Worm (Caenorhabditis elegans) whole organism, midembryonic: ENCODE data around the gene frpr-6.

Source experiments
- T22C8.4 ChIP-seq: fragments of 200-800 bp; sonication (Bioruptor generic); IDR thresholded peaks from 2 replicates; pipeline ENCODE4 v1.3.6; 2022; ENCODE audit warnings: missing genetic modification characterization, missing compliant biosample characterization
- flt-1 ChIP-seq: fragments of 200-800 bp; sonication (Bioruptor generic); IDR thresholded peaks from 2 replicates; pipeline ENCODE4 v1.3.6; 2022; ENCODE audit warnings: missing genetic modification characterization, missing compliant biosample characterization
- klf-2 ChIP-seq: fragments of 200-800 bp; sonication (Bioruptor generic); conservative IDR thresholded peaks from 2 replicates; pipeline ENCODE4 v1.3.6; 2022; ENCODE audit warnings: missing genetic modification reagents, missing genetic modification characterization, missing compliant biosample characterization
- med-1 ChIP-seq: sonication (generic microtip); optimal IDR thresholded peaks from 2 replicates; lab custom pipeline; 2017; ENCODE audit warnings: missing genetic modification characterization, mild to moderate bottlenecking, missing compliant biosample characterization, antibody characterized with exemption, missing genetic modification reagents; ENCODE audit not compliant: insufficient read depth
- ref-1 ChIP-seq: fragments of 200-800 bp; sonication (Bioruptor generic); conservative IDR thresholded peaks from 2 replicates; pipeline ENCODE4 v1.3.6; 2022; ENCODE audit warnings: missing genetic modification reagents, missing genetic modification characterization, missing compliant biosample characterization
- tab-1 ChIP-seq: fragments of 200-800 bp; sonication (Bioruptor generic); IDR thresholded peaks from 2 replicates; pipeline ENCODE4 v1.3.6; 2022; ENCODE audit warnings: missing genetic modification characterization, missing compliant biosample characterization
- ztf-23 ChIP-seq: fragments of 200-800 bp; sonication (Bioruptor generic); IDR thresholded peaks from 2 replicates; pipeline ENCODE4 v1.3.6; 2022; ENCODE audit warnings: missing genetic modification reagents, missing genetic modification characterization, missing compliant biosample characterization
- ztf-29 ChIP-seq: fragments of 200-800 bp; sonication (Bioruptor generic); IDR thresholded peaks from 2 replicates; pipeline ENCODE4 v1.3.6; 2022; ENCODE audit warnings: missing genetic modification reagents, missing genetic modification characterization, missing compliant biosample characterization

DNA sequence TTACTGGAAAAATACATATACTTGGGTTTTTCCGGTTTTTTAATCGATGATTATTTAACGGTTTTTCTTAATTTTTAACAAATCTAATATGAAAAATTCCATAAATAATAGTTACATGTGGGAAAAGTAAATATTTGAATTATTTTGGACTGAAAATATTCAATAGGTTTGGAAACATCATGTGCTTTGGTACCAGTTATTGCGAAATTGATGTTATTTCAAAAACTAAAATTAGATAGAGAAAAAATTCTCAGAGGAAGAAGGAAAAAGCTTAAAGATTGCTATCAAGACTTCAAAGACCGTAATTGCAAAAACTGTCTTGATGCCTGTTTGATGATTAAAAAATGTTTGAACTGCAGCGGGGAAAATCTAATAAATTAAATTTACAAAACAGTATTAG is 36.0 kb downstream of the frpr-6 start:
- TF ChIP-seq ztf-23 (GFP tag; lab: Robert Waterston, UW) = no peak
- no peak for TF ChIP-seq flt-1 (GFP tag; lab: Robert Waterston, UW)
- no peak for TF ChIP-seq ztf-29 (GFP tag; lab: Robert Waterston, UW)
- no peak for TF ChIP-seq klf-2 (GFP tag; lab: Robert Waterston, UW)
- no peak for TF ChIP-seq ref-1 (GFP tag; lab: Robert Waterston, UW)
- TF ChIP-seq T22C8.4 = no peak
- no peak for TF ChIP-seq med-1 (GFP tag; lab: Kevin White, UChicago)
- TF ChIP-seq tab-1 (GFP tag; lab: Robert Waterston, UW) = no peak
